Worm (Caenorhabditis elegans) whole organism, L1 larva: ENCODE data around the gene Y46E12BL.2.

Experiments
- C04F5.9 ChIP-seq: sonication (generic microtip); optimal IDR thresholded peaks from 2 replicates; lab custom pipeline; 2016; ENCODE audit warnings: missing genetic modification characterization, missing compliant biosample characterization
- C16A3.4 ChIP-seq: fragments of 150-350 bp; optimal IDR thresholded peaks from 2 replicates; lab custom pipeline; 2014; ENCODE audit warnings: missing biosample characterization, missing genetic modification characterization
- F16B12.6 ChIP-seq: fragments of 150-350 bp; optimal IDR thresholded peaks from 2 replicates; lab custom pipeline; 2014; ENCODE audit warnings: missing biosample characterization, missing genetic modification characterization
- Y116A8C.19 ChIP-seq: sonication (generic microtip); optimal IDR thresholded peaks from 2 replicates; lab custom pipeline; 2016; ENCODE audit warnings: missing compliant biosample characterization, missing genetic modification characterization, borderline replicate concordance
- alr-1 ChIP-seq: fragments of 200-800 bp; sonication (Bioruptor generic); optimal IDR thresholded peaks from 2 replicates; lab custom pipeline; 2018; ENCODE audit warnings: borderline replicate concordance, mild to moderate bottlenecking, missing genetic modification characterization, missing compliant biosample characterization
- aly-2 ChIP-seq: fragments of 150-350 bp; optimal IDR thresholded peaks from 2 replicates; lab custom pipeline; 2014; ENCODE audit warnings: missing biosample characterization, missing genetic modification characterization
- blmp-1 ChIP-seq: fragments of 150-350 bp; optimal IDR thresholded peaks from 2 replicates; lab custom pipeline; 2014; ENCODE audit warnings: missing biosample characterization, missing genetic modification characterization
- ceh-63 ChIP-seq: fragments of 200-800 bp; sonication (Bioruptor generic); optimal IDR thresholded peaks from 2 replicates; lab custom pipeline; 2018; ENCODE audit warnings: mild to moderate bottlenecking, missing genetic modification characterization, missing compliant biosample characterization
- ceh-8 ChIP-seq: fragments of 200-800 bp; sonication (Bioruptor generic); optimal IDR thresholded peaks from 2 replicates; lab custom pipeline; 2018; ENCODE audit warnings: mild to moderate bottlenecking, missing genetic modification characterization, moderate library complexity, missing compliant biosample characterization
- ceh-82 ChIP-seq, 3 experiments: fragments of 150-350 bp in 1 of 3; sonication (generic microtip) in 2 of 3; optimal IDR thresholded peaks; 2 replicates each; lab custom pipeline; 2014 to 2017; ENCODE audit warnings: missing biosample characterization in 3 of 3, missing genetic modification characterization in 3 of 3
- dpl-1 ChIP-seq, 3 experiments: fragments of 150-350 bp in 2 of 3; sonication (generic microtip) in 1 of 3; optimal IDR thresholded peaks; 2 replicates each; lab custom pipeline; 2014 to 2017; ENCODE audit warnings: missing biosample characterization in 3 of 3, missing genetic modification characterization in 3 of 3, missing genetic modification reagents in 3 of 3
- dsc-1 ChIP-seq: sonication (generic microtip); optimal IDR thresholded peaks from 2 replicates; lab custom pipeline; 2016; ENCODE audit warnings: mild to moderate bottlenecking, missing genetic modification characterization, missing compliant biosample characterization
- efl-1 ChIP-seq, 4 experiments: fragments of 150-350 bp; optimal IDR thresholded peaks in 3 of 4; peaks in 1 of 4; 1 replicate in 1 of 4; 2 replicates in 3 of 4; lab custom pipeline; 2014; ENCODE audit warnings: missing biosample characterization in 2 of 4, missing genetic modification characterization in 2 of 4, missing genetic modification reagents in 2 of 4
- efl-3 ChIP-seq: fragments of 200-800 bp; sonication (Bioruptor generic); optimal IDR thresholded peaks from 2 replicates; lab custom pipeline; 2018; ENCODE audit warnings: mild to moderate bottlenecking, missing genetic modification characterization, missing compliant biosample characterization
- egl-13 ChIP-seq: sonication (generic microtip); optimal IDR thresholded peaks from 2 replicates; lab custom pipeline; 2016; ENCODE audit warnings: missing genotype, missing genetic modification reagents, missing genetic modification characterization, missing compliant biosample characterization
- egl-27 ChIP-seq, 2 experiments: fragments of 150-350 bp in 1 of 2; sonication (generic microtip); optimal IDR thresholded peaks; 3 replicates each; lab custom pipeline; 2017 to 2018; ENCODE audit warnings: missing biosample characterization in 2 of 2, missing genetic modification characterization in 2 of 2, missing genetic modification reagents in 2 of 2
- elt-2 ChIP-seq: sonication (generic microtip); optimal IDR thresholded peaks from 2 replicates; lab custom pipeline; 2016; ENCODE audit warnings: missing genetic modification characterization, mild to moderate bottlenecking, inconsistent platforms, missing compliant biosample characterization, missing genetic modification reagents
- fkh-8 ChIP-seq: sonication (generic microtip); optimal IDR thresholded peaks from 2 replicates; lab custom pipeline; 2016; ENCODE audit warnings: mild to moderate bottlenecking, missing genetic modification characterization, missing compliant biosample characterization
- fos-1 ChIP-seq: fragments of 150-350 bp; optimal IDR thresholded peaks from 2 replicates; lab custom pipeline; 2014; ENCODE audit warnings: missing biosample characterization, missing genetic modification characterization
- grh-1 ChIP-seq: fragments of 200-800 bp; sonication (Bioruptor generic); IDR thresholded peaks from 2 replicates; pipeline ENCODE4 v1.3.6; 2022; ENCODE audit warnings: missing genetic modification reagents, missing genetic modification characterization, missing compliant biosample characterization
- hpl-2 ChIP-seq: fragments of 150-350 bp; optimal IDR thresholded peaks from 2 replicates; lab custom pipeline; 2014; ENCODE audit warnings: missing biosample characterization, missing genetic modification reagents, missing genetic modification characterization
- isw-1 ChIP-seq: fragments of 200-800 bp; sonication (Bioruptor generic); IDR thresholded peaks from 2 replicates; pipeline ENCODE4 v1.3.6; 2022; ENCODE audit warnings: missing genetic modification characterization, missing compliant biosample characterization
- lin-13 ChIP-seq: fragments of 150-350 bp; optimal IDR thresholded peaks from 2 replicates; lab custom pipeline; 2014; ENCODE audit warnings: missing biosample characterization, missing genetic modification reagents, missing genetic modification characterization
- lin-35 ChIP-seq, 2 experiments: fragments of 150-350 bp; optimal IDR thresholded peaks; 2 replicates each; lab custom pipeline; 2014; ENCODE audit warnings: missing biosample characterization in 2 of 2, missing genetic modification characterization in 2 of 2, missing genetic modification reagents in 2 of 2
- lin-39 ChIP-seq: fragments of 150-350 bp; optimal IDR thresholded peaks from 2 replicates; lab custom pipeline; 2014; ENCODE audit warnings: missing biosample characterization, missing genetic modification reagents, missing genetic modification characterization
- lsy-2 ChIP-seq, 2 experiments: fragments of 150-350 bp; optimal IDR thresholded peaks; 2 replicates each; lab custom pipeline; 2014; ENCODE audit warnings: missing biosample characterization in 2 of 2, missing genetic modification characterization in 2 of 2
- mef-2 ChIP-seq: fragments of 150-350 bp; optimal IDR thresholded peaks from 2 replicates; lab custom pipeline; 2014; ENCODE audit warnings: missing biosample characterization, missing genetic modification characterization
- nhr-11 ChIP-seq: fragments of 150-350 bp; optimal IDR thresholded peaks from 2 replicates; lab custom pipeline; 2014; ENCODE audit warnings: missing biosample characterization, missing genetic modification characterization
- nhr-20 ChIP-seq: sonication (generic microtip); optimal IDR thresholded peaks from 2 replicates; lab custom pipeline; 2016; ENCODE audit warnings: mild to moderate bottlenecking, missing genetic modification characterization, missing compliant biosample characterization
- nhr-237 ChIP-seq: fragments of 150-350 bp; optimal IDR thresholded peaks from 2 replicates; lab custom pipeline; 2014; ENCODE audit warnings: missing biosample characterization, missing genetic modification characterization
- nhr-28 ChIP-seq: fragments of 150-350 bp; optimal IDR thresholded peaks from 2 replicates; lab custom pipeline; 2014; ENCODE audit warnings: missing biosample characterization, missing genetic modification characterization
- nhr-47 ChIP-seq: sonication (generic microtip); optimal IDR thresholded peaks from 2 replicates; lab custom pipeline; 2016; ENCODE audit warnings: mild to moderate bottlenecking, missing genetic modification characterization, moderate library complexity, missing compliant biosample characterization
- nhr-71 ChIP-seq: sonication (generic microtip); optimal IDR thresholded peaks from 2 replicates; lab custom pipeline; 2016; ENCODE audit warnings: mild to moderate bottlenecking, missing genetic modification characterization, moderate library complexity, missing compliant biosample characterization
- nhr-84 ChIP-seq: sonication (generic microtip); optimal IDR thresholded peaks from 2 replicates; lab custom pipeline; 2017; ENCODE audit warnings: missing biosample characterization, missing genetic modification characterization
- pag-3 ChIP-seq: sonication (generic microtip); optimal IDR thresholded peaks from 2 replicates; lab custom pipeline; 2017; ENCODE audit warnings: missing genetic modification characterization, mild to moderate bottlenecking, missing compliant biosample characterization, antibody characterized with exemption, borderline replicate concordance; ENCODE audit not compliant: insufficient read depth
- skn-1 ChIP-seq: fragments of 150-350 bp; optimal IDR thresholded peaks from 2 replicates; lab custom pipeline; 2014; ENCODE audit warnings: missing biosample characterization, missing genetic modification characterization
- snu-23 ChIP-seq: sonication (generic microtip); optimal IDR thresholded peaks from 2 replicates; lab custom pipeline; 2016; ENCODE audit warnings: missing genetic modification characterization, missing compliant biosample characterization
- sox-4 ChIP-seq: sonication (generic microtip); optimal IDR thresholded peaks from 2 replicates; lab custom pipeline; 2016; ENCODE audit warnings: missing genetic modification characterization, missing compliant biosample characterization
- tbx-2 ChIP-seq: sonication (generic microtip); optimal IDR thresholded peaks from 2 replicates; lab custom pipeline; 2016; ENCODE audit warnings: missing genetic modification characterization, missing compliant biosample characterization
- unc-130 ChIP-seq: fragments of 150-350 bp; optimal IDR thresholded peaks from 2 replicates; lab custom pipeline; 2017; ENCODE audit warnings: missing biosample characterization, missing genetic modification characterization, inconsistent platforms
- unc-62 ChIP-seq: fragments of 150-350 bp; optimal IDR thresholded peaks from 2 replicates; lab custom pipeline; 2014; ENCODE audit warnings: missing biosample characterization, missing genetic modification reagents, missing genetic modification characterization
- vab-15 ChIP-seq: sonication (generic microtip); optimal IDR thresholded peaks from 2 replicates; lab custom pipeline; 2017; ENCODE audit warnings: missing genotype, mild to moderate bottlenecking, missing genetic modification characterization, missing compliant biosample characterization
- xbp-1 ChIP-seq: sonication (generic microtip); optimal IDR thresholded peaks from 2 replicates; lab custom pipeline; 2016; ENCODE audit warnings: missing genetic modification characterization, missing compliant biosample characterization
- ztf-11 ChIP-seq, 2 experiments: sonication (generic microtip); optimal IDR thresholded peaks; 2 replicates each; lab custom pipeline; 2016 to 2017; ENCODE audit warnings: missing genetic modification characterization in 2 of 2, missing biosample characterization in 1 of 2, missing compliant biosample characterization in 1 of 2

Gene Y46E12BL.2

ce11 chrII:15206234-15206633 lies 26.5 kb upstream of the Y46E12BL.2 start (continued):
- no peak for TF ChIP-seq sox-4 (tag; lab: Kevin White, UChicago)
- no peak for TF ChIP-seq F16B12.6 (tag; lab: Kevin White, UChicago)
- TF ChIP-seq grh-1 (GFP tag; lab: Robert Waterston, UW) = no peak
- TF ChIP-seq alr-1 (tag; lab: Kevin White, UChicago) = no peak
- no peak for TF ChIP-seq hpl-2
- TF ChIP-seq mef-2 (tag; lab: Kevin White, UChicago) = no peak
- no peak for TF ChIP-seq Y116A8C.19

ce11 chrII:15207562-15207961 lies 25.2 kb upstream of the Y46E12BL.2 start:
- TF ChIP-seq elt-2 (peak; percentile 37), vab-15 (no peak), blmp-1 (peak; percentile 5)

- TF ChIP-seq tbx-2 (tag; lab: Kevin White, UChicago) (no peak), efl-1 (optimal IDR thresholded peaks at IDR 0.05; lab: Kevin White, UChicago) (peak; percentile 79 to 81), efl-1 (GFP tag; optimal IDR thresholded peaks at IDR 0.05 in 1 of 2; lab: Kevin White, UChicago) (peak; percentile 84 to 98), nhr-11 (tag; lab: Kevin White, UChicago) (no peak), lin-39 (tag; lab: Kevin White, UChicago) (no peak), grh-1 (GFP tag; lab: Robert Waterston, UW) (no peak), fkh-8 (tag; lab: Kevin White, UChicago) (no peak), C16A3.4 (tag; lab: Kevin White, UChicago) (no peak), egl-27 (tag; optimal IDR thresholded peaks at IDR 0.05; lab: Kevin White, UChicago) (no peak), efl-3 (GFP tag; lab: Kevin White, UChicago) (no peak), skn-1 (no peak), ceh-82 (tag; optimal IDR thresholded peaks at IDR 0.05; lab: Kevin White, UChicago) (no peak), ceh-8 (GFP tag; lab: Kevin White, UChicago) (no peak), xbp-1 (tag; lab: Kevin White, UChicago) (no peak), nhr-84 (no peak), unc-62 (no peak), Y116A8C.19 (no peak), aly-2 (tag; lab: Kevin White, UChicago) (no peak), C04F5.9 (no peak), lsy-2 (tag; optimal IDR thresholded peaks at IDR 0.05; lab: Kevin White, UChicago) (peak; percentile 84 to 93), dsc-1 (no peak), nhr-237 (no peak), F16B12.6 (tag; lab: Kevin White, UChicago) (peak; percentile 73), egl-13 (tag; lab: Kevin White, UChicago) (no peak), ceh-63 (GFP tag; lab: Kevin White, UChicago) (no peak), mef-2 (tag; lab: Kevin White, UChicago) (no peak), ztf-11 (tag; optimal IDR thresholded peaks at IDR 0.05; lab: Kevin White, UChicago) (no peak), nhr-28 (tag; lab: Kevin White, UChicago) (no peak), lin-35 (GFP tag; optimal IDR thresholded peaks at IDR 0.05; lab: Kevin White, UChicago) (peak; percentile 70 to 77), nhr-71 (tag; lab: Kevin White, UChicago) (no peak), fos-1 (no peak), unc-130 (tag; lab: Kevin White, UChicago) (no peak), blmp-1 (no peak), nhr-47 (tag; lab: Kevin White, UChicago) (no peak), snu-23 (no peak), lin-13 (GFP tag; lab: Kevin White, UChicago) (no peak), isw-1 (no peak), hpl-2 (no peak), nhr-20 (peak; percentile 0), pag-3 (tag; lab: Kevin White, UChicago) (no peak), dpl-1 (GFP tag; optimal IDR thresholded peaks at IDR 0.05; lab: Kevin White, UChicago) (peak; percentile 66 to 81 (median 71))
- TF ChIP-seq, all 84 proteins: peak for 6
These were observed 24.6 kb upstream of the Y46E12BL.2 start for ce11 chrII:15208151-15208550.
